Worm (Caenorhabditis elegans) whole organism, young adult: ENCODE data around the gene Y38F2AR.3.

Source experiments
- B0035.1 ChIP-seq: sonication (generic microtip); optimal IDR thresholded peaks from 2 replicates; lab custom pipeline; 2016; ENCODE audit warnings: missing genetic modification characterization, mild to moderate bottlenecking, missing compliant biosample characterization, missing genotype, missing genetic modification reagents
- C06A6.2 ChIP-seq: fragments of 200-800 bp; sonication (Bioruptor generic); conservative IDR thresholded peaks from 2 replicates; pipeline ENCODE4 v1.3.6; 2022; ENCODE audit warnings: missing genetic modification characterization, missing compliant biosample characterization
- F23B12.7 ChIP-seq: sonication (generic microtip); optimal IDR thresholded peaks from 2 replicates; lab custom pipeline; 2017; ENCODE audit warnings: missing genetic modification characterization, mild to moderate bottlenecking, missing compliant biosample characterization, antibody characterized with exemption, moderate library complexity; ENCODE audit not compliant: insufficient read depth
- F57C9.4 ChIP-seq: sonication (generic microtip); optimal IDR thresholded peaks from 2 replicates; lab custom pipeline; 2017; ENCODE audit warnings: mild to moderate bottlenecking, missing genetic modification characterization, missing compliant biosample characterization
- T07F8.4 ChIP-seq: sonication (generic microtip); optimal IDR thresholded peaks from 2 replicates; lab custom pipeline; 2016; ENCODE audit warnings: mild to moderate bottlenecking, missing genetic modification characterization, moderate library complexity, missing compliant biosample characterization
- Y53F4B.3 ChIP-seq: fragments of 200-800 bp; sonication (Bioruptor generic); IDR thresholded peaks from 2 replicates; pipeline ENCODE4 v1.3.6; 2022; ENCODE audit warnings: missing genetic modification reagents, missing genetic modification characterization, missing compliant biosample characterization
- ZK185.1 ChIP-seq: sonication (generic microtip); optimal IDR thresholded peaks from 2 replicates; lab custom pipeline; 2016; ENCODE audit warnings: mild to moderate bottlenecking, missing genetic modification characterization, missing compliant biosample characterization; ENCODE audit not compliant: poor library complexity, severe bottlenecking
- attf-5 ChIP-seq: fragments of 200-800 bp; sonication (Bioruptor generic); optimal IDR thresholded peaks from 2 replicates; lab custom pipeline; 2018; ENCODE audit warnings: mild to moderate bottlenecking, missing genetic modification characterization, missing compliant biosample characterization
- dpff-1 ChIP-seq: sonication (generic microtip); optimal IDR thresholded peaks from 2 replicates; lab custom pipeline; 2017; ENCODE audit warnings: mild to moderate bottlenecking, missing genetic modification characterization, missing compliant biosample characterization
- egrh-3 ChIP-seq: fragments of 200-800 bp; sonication (Bioruptor generic); IDR thresholded peaks from 2 replicates; pipeline ENCODE4 v1.3.6; 2022; ENCODE audit warnings: missing genetic modification reagents, missing genetic modification characterization, missing compliant biosample characterization
- ekl-4 ChIP-seq: fragments of 200-800 bp; sonication (Bioruptor generic); IDR thresholded peaks from 2 replicates; pipeline ENCODE4 v1.3.6; 2022; ENCODE audit warnings: missing genetic modification reagents, missing genetic modification characterization, missing compliant biosample characterization
- ets-4 ChIP-seq: fragments of 200-800 bp; sonication (Bioruptor generic); optimal IDR thresholded peaks from 2 replicates; lab custom pipeline; 2018; ENCODE audit warnings: mild to moderate bottlenecking, missing genetic modification characterization, missing compliant biosample characterization
- hsf-1 ChIP-seq: fragments of 200-800 bp; sonication (Bioruptor generic); IDR thresholded peaks from 2 replicates; pipeline ENCODE4 v1.3.6; 2022; ENCODE audit warnings: missing genetic modification reagents, missing genetic modification characterization, missing compliant biosample characterization
- let-607 ChIP-seq, 2 experiments: fragments of 200-800 bp in 1 of 2; sonication (Bioruptor generic) in 1 of 2; sonication (generic microtip) in 1 of 2; optimal IDR thresholded peaks; 2 replicates each; lab custom pipeline; 2016 to 2018; ENCODE audit warnings: mild to moderate bottlenecking in 2 of 2, missing compliant biosample characterization in 2 of 2, missing genetic modification characterization in 2 of 2, moderate library complexity in 2 of 2, missing genotype in 1 of 2
- lin-54 ChIP-seq: fragments of 200-800 bp; sonication (Bioruptor generic); optimal IDR thresholded peaks from 2 replicates; lab custom pipeline; 2018; ENCODE audit warnings: mild to moderate bottlenecking, missing genetic modification characterization, missing compliant biosample characterization
- nfyb-1 ChIP-seq: fragments of 200-800 bp; sonication (Bioruptor generic); IDR thresholded peaks from 2 replicates; pipeline ENCODE4 v1.3.6; 2022; ENCODE audit warnings: missing genetic modification reagents, missing genetic modification characterization, missing compliant biosample characterization
- nhr-80 ChIP-seq: sonication (generic microtip); optimal IDR thresholded peaks from 2 replicates; lab custom pipeline; 2016; ENCODE audit warnings: missing genetic modification characterization, missing compliant biosample characterization
- pha-4 ChIP-seq: fragments of 150-350 bp; sonication (generic microtip); optimal IDR thresholded peaks from 2 replicates; lab custom pipeline; 2014; ENCODE audit warnings: missing biosample characterization, missing genetic modification reagents, missing genetic modification characterization
- rcor-1 ChIP-seq: fragments of 200-800 bp; sonication (Bioruptor generic); IDR thresholded peaks from 2 replicates; pipeline ENCODE4 v1.3.6; 2022; ENCODE audit warnings: missing genetic modification reagents, missing genetic modification characterization, missing compliant biosample characterization
- rpc-1 ChIP-seq, 2 experiments: fragments of 150-350 bp in 1 of 2; sonication (generic microtip) in 1 of 2; optimal IDR thresholded peaks; 2 replicates each; lab custom pipeline; 2014 to 2018; ENCODE audit warnings: missing biosample characterization in 1 of 2, missing genetic modification characterization in 1 of 2, missing genetic modification reagents in 1 of 2, missing genotype in 1 of 2
- snpc-1.1 ChIP-seq: sonication (generic microtip); optimal IDR thresholded peaks from 2 replicates; lab custom pipeline; 2017; ENCODE audit warnings: missing genetic modification characterization, mild to moderate bottlenecking, missing compliant biosample characterization, antibody characterized with exemption, moderate library complexity, missing genotype, missing genetic modification reagents; ENCODE audit not compliant: insufficient read depth
- snpc-1.3 ChIP-seq: sonication (generic microtip); optimal IDR thresholded peaks from 2 replicates; lab custom pipeline; 2017; ENCODE audit warnings: missing genetic modification characterization, mild to moderate bottlenecking, missing compliant biosample characterization, antibody characterized with exemption, moderate library complexity, missing genotype, missing genetic modification reagents; ENCODE audit not compliant: insufficient read depth
- tbx-9 ChIP-seq: sonication (generic microtip); optimal IDR thresholded peaks from 2 replicates; lab custom pipeline; 2016; ENCODE audit warnings: borderline replicate concordance, missing genetic modification characterization, inconsistent platforms, missing compliant biosample characterization
- tlf-1 ChIP-seq: fragments of 200-800 bp; sonication (Bioruptor generic); optimal IDR thresholded peaks from 2 replicates; lab custom pipeline; 2018; ENCODE audit warnings: mild to moderate bottlenecking, missing genetic modification characterization, missing compliant biosample characterization
- unc-62 ChIP-seq: fragments of 150-350 bp; optimal IDR thresholded peaks from 2 replicates; lab custom pipeline; 2014; ENCODE audit warnings: missing biosample characterization, missing genetic modification reagents, missing genetic modification characterization
- zfh-2 ChIP-seq: fragments of 200-800 bp; sonication (Bioruptor generic); conservative IDR thresholded peaks from 2 replicates; pipeline ENCODE4 v1.3.6; 2022; ENCODE audit warnings: missing genetic modification reagents, missing genetic modification characterization, missing compliant biosample characterization
- ztf-25 ChIP-seq: fragments of 200-800 bp; sonication (Bioruptor generic); IDR thresholded peaks from 2 replicates; pipeline ENCODE4 v1.3.6; 2022; ENCODE audit warnings: missing genetic modification reagents, missing genetic modification characterization, missing compliant biosample characterization

Gene Y38F2AR.3

DNA sequence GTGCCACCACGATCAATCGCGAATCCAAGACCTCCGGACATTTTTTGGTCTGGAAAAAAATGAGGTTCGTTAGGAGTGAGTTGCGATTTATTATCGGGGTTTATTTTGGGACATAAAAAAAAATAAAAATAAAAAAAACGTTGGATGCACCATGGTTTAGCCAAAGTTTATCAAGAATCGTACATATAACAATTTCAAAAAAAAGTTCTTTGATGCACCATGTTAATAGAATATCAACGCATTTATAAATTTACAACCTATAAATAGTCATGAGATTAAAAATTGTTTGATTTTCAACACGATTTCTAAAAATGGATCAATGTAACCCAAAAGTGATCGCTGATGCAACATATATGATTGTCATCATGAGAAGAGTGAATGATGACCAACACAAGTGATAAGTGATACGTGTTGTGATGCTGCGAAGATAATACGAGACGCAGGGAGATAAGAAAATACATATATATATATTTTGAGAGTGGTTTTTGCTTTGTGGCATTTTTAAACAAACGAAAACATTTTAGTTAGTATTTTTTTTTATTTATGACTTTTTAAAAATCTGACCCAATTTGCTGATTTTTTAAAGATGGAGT is 28.7 kb downstream of the Y38F2AR.3 start, which contains the start of gene Y38F2AR.12:
TSS of gene Y38F2AR.12 (minus strand) at position 51 of the 593 bp plus-strand sequence.
- TF ChIP-seq let-607 (tag; optimal IDR thresholded peaks at IDR 0.05; lab: Kevin White, UChicago): peak in 1 of 2 experiments; percentile 5
- peak; percentile 33 for TF ChIP-seq nhr-80 (tag; lab: Kevin White, UChicago)
- no peak for TF ChIP-seq nfyb-1 (GFP tag; lab: Robert Waterston, UW)

DNA sequence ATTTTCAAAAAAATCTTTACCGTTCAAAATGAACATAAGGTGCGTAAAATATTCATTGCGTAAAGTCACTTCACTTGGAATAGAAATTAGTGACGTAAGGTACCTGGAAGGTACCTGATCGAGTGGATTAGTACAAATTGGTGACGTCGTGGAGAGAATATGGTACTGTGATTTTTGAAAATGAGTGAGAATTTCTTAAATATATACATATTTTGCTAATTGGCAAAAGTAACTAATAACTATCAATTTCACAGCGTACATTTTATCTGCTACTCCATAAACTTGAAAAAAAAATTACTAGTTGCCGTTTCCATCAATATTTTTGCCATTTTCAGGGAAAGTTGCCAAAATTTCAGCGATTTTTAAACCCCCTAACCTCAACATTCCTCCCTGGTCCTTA is 32.9 kb downstream of the Y38F2AR.3 start:
- TF ChIP-seq snpc-1.1 (tag; lab: Kevin White, UChicago) (no peak), hsf-1 (GFP tag; lab: Robert Waterston, UW) (no peak)
- TF ChIP-seq, all 124 proteins: peak for 0

DNA sequence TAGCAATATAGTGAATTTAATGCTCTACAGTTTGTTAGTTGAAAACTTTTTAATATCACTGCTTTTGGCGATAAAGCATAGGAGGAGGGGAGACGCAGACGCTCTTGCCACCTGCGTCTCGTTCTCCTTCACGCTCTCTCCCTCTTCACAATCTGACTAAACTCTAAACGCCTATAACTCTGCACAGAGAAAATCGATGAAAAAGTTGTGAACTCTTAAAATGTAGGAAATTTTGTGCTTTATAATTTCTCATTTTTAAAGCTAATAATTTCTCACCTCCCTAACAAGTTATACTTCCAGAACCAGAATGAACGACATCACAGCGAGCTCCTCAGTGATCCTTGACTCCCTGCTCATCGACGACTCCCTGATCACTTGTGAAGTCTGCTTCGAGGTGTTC is 48.9 kb downstream of the Y38F2AR.3 start, which contains the start of gene C45G7.4:
TSS of gene C45G7.4 (plus strand) at position 301 of the 400 bp plus-strand sequence.
- no peak for TF ChIP-seq ztf-25 (GFP tag; lab: Robert Waterston, UW)
- TF ChIP-seq tbx-9 (tag; lab: Kevin White, UChicago): no peak
- TF ChIP-seq egrh-3: no peak
- no peak for TF ChIP-seq Y53F4B.3
- no peak for TF ChIP-seq T07F8.4 (tag; lab: Kevin White, UChicago)
- no peak for TF ChIP-seq tlf-1 (GFP tag; lab: Kevin White, UChicago)
- TF ChIP-seq B0035.1: no peak
- no peak for TF ChIP-seq let-607 (tag; optimal IDR thresholded peaks at IDR 0.05; lab: Kevin White, UChicago)
- no peak for TF ChIP-seq rcor-1
- TF ChIP-seq ZK185.1: no peak
- TF ChIP-seq F23B12.7 (tag; lab: Kevin White, UChicago): no peak
- TF ChIP-seq rpc-1 (optimal IDR thresholded peaks at IDR 0.05; lab: Kevin White, UChicago): no peak
- TF ChIP-seq rpc-1 (tag; optimal IDR thresholded peaks at IDR 0.05; lab: Kevin White, UChicago): no peak
- TF ChIP-seq ekl-4 (GFP tag; lab: Robert Waterston, UW): no peak
- TF ChIP-seq C06A6.2: no peak
- no peak for TF ChIP-seq dpff-1 (tag; lab: Kevin White, UChicago)
- no peak for TF ChIP-seq ets-4
- no peak for TF ChIP-seq pha-4 (tag; lab: Kevin White, UChicago)
- no peak for TF ChIP-seq snpc-1.3 (tag; lab: Kevin White, UChicago)
- no peak for TF ChIP-seq unc-62 (GFP tag; lab: Kevin White, UChicago)

DNA sequence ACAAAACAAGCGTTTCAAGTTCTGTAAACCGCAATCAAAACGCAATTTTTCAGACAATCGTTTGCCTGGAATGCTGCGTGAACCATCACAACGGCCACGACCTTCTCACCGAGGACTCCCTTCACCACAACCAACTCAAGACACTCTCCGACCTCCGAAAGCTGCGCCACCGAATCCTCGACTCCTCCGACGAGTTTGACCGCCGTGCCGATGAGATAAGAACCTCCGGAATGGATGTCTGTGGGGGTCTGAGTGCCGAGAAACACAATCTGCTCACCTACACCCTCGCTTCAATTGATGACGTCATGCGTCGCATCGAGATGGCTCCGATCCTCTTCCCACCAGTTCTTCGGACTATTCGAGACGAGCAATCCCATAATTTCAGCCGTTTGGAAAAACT is 50.6 kb downstream of the Y38F2AR.3 start:
- TF ChIP-seq F57C9.4 (tag; lab: Kevin White, UChicago) (no peak), F23B12.7 (tag; lab: Kevin White, UChicago) (no peak), ztf-25 (GFP tag; lab: Robert Waterston, UW) (no peak), snpc-1.3 (tag; lab: Kevin White, UChicago) (no peak), lin-54 (GFP tag; lab: Kevin White, UChicago) (no peak), attf-5 (GFP tag; lab: Kevin White, UChicago) (no peak), zfh-2 (GFP tag; lab: Robert Waterston, UW) (peak; percentile 67)
